Fruit fly (Drosophila melanogaster) whole organism, pupa: ENCODE measurements around the gene ohgt.

Experiments
- CG10348 ChIP-seq: fragments of 200-800 bp; sonication (Bioruptor generic); IDR thresholded peaks from 2 replicates; pipeline ENCODE4 v1.3.6; 2022; ENCODE audit warnings: missing biosample characterization, missing genetic modification characterization
- CG12605 ChIP-seq: fragments of 200-800 bp; sonication (Bioruptor generic); IDR thresholded peaks from 2 replicates; pipeline ENCODE4 v1.3.6; 2022; ENCODE audit warnings: missing biosample characterization, missing genetic modification characterization
- CG13204 ChIP-seq: fragments of 200-800 bp; sonication (Bioruptor generic); optimal IDR thresholded peaks from 2 replicates; lab custom pipeline; 2018; ENCODE audit warnings: missing biosample characterization, mild to moderate bottlenecking, missing genetic modification characterization, moderate library complexity
- CG14655 ChIP-seq: fragments of 200-800 bp; sonication (Bioruptor generic); optimal IDR thresholded peaks from 3 replicates; lab custom pipeline; 2017; ENCODE audit warnings: mild to moderate bottlenecking, missing biosample characterization, missing genetic modification reagents, missing genetic modification characterization
- CG15710 ChIP-seq: fragments of 200-800 bp; sonication (Bioruptor generic); optimal IDR thresholded peaks from 2 replicates; lab custom pipeline; 2018; ENCODE audit warnings: missing biosample characterization, mild to moderate bottlenecking, missing genetic modification characterization, moderate library complexity
- CG17806 ChIP-seq: fragments of 200-800 bp; sonication (Bioruptor generic); optimal IDR thresholded peaks from 2 replicates; lab custom pipeline; 2018; ENCODE audit warnings: missing biosample characterization, mild to moderate bottlenecking, missing genetic modification characterization, moderate library complexity
- CG32121 ChIP-seq: fragments of 200-800 bp; sonication (Bioruptor generic); IDR thresholded peaks from 2 replicates; pipeline ENCODE4 v1.3.6; 2022; ENCODE audit warnings: missing biosample characterization, missing genetic modification characterization
- CG34367 ChIP-seq: fragments of 200-800 bp; sonication (Bioruptor generic); optimal IDR thresholded peaks from 2 replicates; lab custom pipeline; 2018; ENCODE audit warnings: missing biosample characterization, mild to moderate bottlenecking, missing genetic modification characterization
- CG4496 ChIP-seq: fragments of 200-800 bp; sonication (Bioruptor generic); IDR thresholded peaks from 3 replicates; pipeline ENCODE4 v1.3.6; 2022; ENCODE audit warnings: missing biosample characterization, missing genetic modification characterization
- CG8159 ChIP-seq: fragments of 200-800 bp; sonication (Bioruptor generic); optimal IDR thresholded peaks from 3 replicates; lab custom pipeline; 2018; ENCODE audit warnings: missing biosample characterization, mild to moderate bottlenecking, missing genetic modification characterization, moderate library complexity
- CG8301 ChIP-seq: fragments of 200-800 bp; sonication (Bioruptor generic); optimal IDR thresholded peaks from 2 replicates; lab custom pipeline; 2018; ENCODE audit warnings: missing biosample characterization, mild to moderate bottlenecking, missing genetic modification characterization
- CG9948 ChIP-seq: fragments of 200-800 bp; sonication (Bioruptor generic); optimal IDR thresholded peaks from 2 replicates; lab custom pipeline; 2018; ENCODE audit warnings: missing biosample characterization, mild to moderate bottlenecking, missing genetic modification characterization, moderate library complexity
- D1 ChIP-seq: fragments of 200-800 bp; sonication (Bioruptor generic); optimal IDR thresholded peaks from 2 replicates; lab custom pipeline; 2018; ENCODE audit warnings: missing biosample characterization, mild to moderate bottlenecking, missing genetic modification characterization, moderate library complexity
- EcR ChIP-seq: fragments of 200-800 bp; sonication (Bioruptor generic); optimal IDR thresholded peaks from 3 replicates; lab custom pipeline; 2019; ENCODE audit warnings: missing biosample characterization, missing genetic modification characterization, mild to moderate bottlenecking, moderate library complexity, missing genetic modification reagents
- Ets98B ChIP-seq: fragments of 200-800 bp; sonication (Bioruptor generic); IDR thresholded peaks from 2 replicates; pipeline ENCODE4 v1.3.6; 2022; ENCODE audit warnings: missing biosample characterization, missing genetic modification characterization
- Pif1A ChIP-seq: fragments of 200-800 bp; sonication (Bioruptor generic); optimal IDR thresholded peaks from 3 replicates; lab custom pipeline; 2016; ENCODE audit warnings: missing biosample characterization, missing genetic modification characterization
- Pif1B ChIP-seq: fragments of 200-800 bp; sonication (Bioruptor generic); optimal IDR thresholded peaks from 3 replicates; lab custom pipeline; 2016; ENCODE audit warnings: missing biosample characterization, missing genetic modification characterization
- Snoo ChIP-seq: fragments of 200-800 bp; sonication (Bioruptor generic); optimal IDR thresholded peaks from 3 replicates; lab custom pipeline; 2017; ENCODE audit warnings: missing biosample characterization, mild to moderate bottlenecking, missing genetic modification characterization, inconsistent platforms
- fd96Ca ChIP-seq: fragments of 200-800 bp; sonication (Bioruptor generic); IDR thresholded peaks from 3 replicates; pipeline ENCODE4 v1.3.6; 2022; ENCODE audit warnings: missing biosample characterization, missing genetic modification characterization
- gl ChIP-seq: fragments of 200-800 bp; sonication (Bioruptor generic); optimal IDR thresholded peaks from 2 replicates; lab custom pipeline; 2018; ENCODE audit warnings: missing biosample characterization, mild to moderate bottlenecking, missing genetic modification characterization

ohgt gene

DNA sequence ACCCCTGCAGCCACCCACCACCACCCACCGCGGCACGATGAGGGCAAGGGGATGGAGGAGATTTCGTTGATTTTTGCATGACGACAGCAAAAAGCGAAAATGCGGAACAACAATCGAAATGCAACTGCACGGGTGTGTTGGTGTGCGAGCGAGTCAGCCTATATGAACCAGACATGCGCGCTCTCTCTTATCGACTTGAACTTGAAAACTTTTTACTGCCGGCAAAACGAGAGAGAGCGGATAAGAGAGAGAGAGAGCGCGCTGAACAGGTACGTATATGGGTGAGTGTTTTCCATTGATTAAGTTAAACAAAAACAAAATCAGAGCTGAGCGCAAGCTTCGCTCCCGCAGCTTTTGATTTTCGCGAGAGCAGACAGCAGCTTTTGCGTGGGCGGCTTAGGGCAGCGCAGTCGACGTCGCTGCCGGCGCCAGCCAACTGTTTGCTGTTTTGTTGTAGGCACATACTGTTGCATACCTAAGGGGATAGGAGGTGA, 40.2 kb downstream of the ohgt start:
- TF ChIP-seq EcR (peak; percentile 84), fd96Ca (GFP tag; lab: Robert Waterston, UW) (no peak; the same call in 2 of the 3 replicates), Snoo (peak; percentile 17), CG8159 (no peak), CG10348 (GFP tag; lab: Robert Waterston, UW) (no peak), CG4496 (GFP tag; lab: Robert Waterston, UW) (peak; percentile 54; the same call in 1 of the 3 replicates), gl (no peak), Pif1B (GFP tag; lab: Kevin White, UChicago) (peak; percentile 23), Ets98B (peak; percentile 35; the same call in 1 of the 2 replicates), CG34367 (no peak), D1 (tag; lab: Kevin White, UChicago) (no peak), CG15710 (tag; lab: Kevin White, UChicago) (no peak), CG12605 (GFP tag; lab: Robert Waterston, UW) (no peak)

DNA sequence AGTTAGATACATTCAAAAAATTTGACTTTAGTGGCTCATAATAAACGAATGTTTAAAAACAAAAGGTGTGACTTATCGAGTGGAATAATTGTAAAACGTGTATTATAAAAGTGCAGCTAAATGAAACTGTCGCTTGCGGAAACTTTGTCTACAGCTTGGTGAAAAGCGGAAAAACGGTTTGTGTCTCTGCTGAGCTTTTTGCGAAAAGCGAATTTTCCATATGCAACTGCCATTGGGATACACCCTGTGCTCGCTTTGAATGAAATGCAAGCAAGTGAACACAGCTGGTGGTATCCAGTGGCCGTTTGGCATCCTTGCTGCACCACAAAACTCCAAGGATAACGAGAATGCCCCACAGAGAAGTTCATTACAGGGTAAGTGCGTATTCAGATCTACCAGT, 41.9 kb downstream of the ohgt start:
- TF ChIP-seq CG4496 (GFP tag; lab: Robert Waterston, UW) (peak; percentile 31; the same call in 1 of the 3 replicates), CG14655 (GFP tag; lab: Kevin White, UChicago) (no peak)

dm6 chr3R:10091513-10091912, 42.5 kb downstream of the ohgt start:
- TF ChIP-seq CG13204 (GFP tag; lab: Kevin White, UChicago) (no peak), CG8301 (tag; lab: Kevin White, UChicago) (no peak), CG34367 (no peak), Ets98B (no peak), CG10348 (GFP tag; lab: Robert Waterston, UW) (no peak), CG15710 (tag; lab: Kevin White, UChicago) (no peak), gl (no peak), Snoo (no peak), CG14655 (GFP tag; lab: Kevin White, UChicago) (no peak), fd96Ca (GFP tag; lab: Robert Waterston, UW) (no peak), CG8159 (no peak), CG17806 (no peak), CG9948 (tag; lab: Kevin White, UChicago) (no peak), D1 (tag; lab: Kevin White, UChicago) (no peak)

DNA sequence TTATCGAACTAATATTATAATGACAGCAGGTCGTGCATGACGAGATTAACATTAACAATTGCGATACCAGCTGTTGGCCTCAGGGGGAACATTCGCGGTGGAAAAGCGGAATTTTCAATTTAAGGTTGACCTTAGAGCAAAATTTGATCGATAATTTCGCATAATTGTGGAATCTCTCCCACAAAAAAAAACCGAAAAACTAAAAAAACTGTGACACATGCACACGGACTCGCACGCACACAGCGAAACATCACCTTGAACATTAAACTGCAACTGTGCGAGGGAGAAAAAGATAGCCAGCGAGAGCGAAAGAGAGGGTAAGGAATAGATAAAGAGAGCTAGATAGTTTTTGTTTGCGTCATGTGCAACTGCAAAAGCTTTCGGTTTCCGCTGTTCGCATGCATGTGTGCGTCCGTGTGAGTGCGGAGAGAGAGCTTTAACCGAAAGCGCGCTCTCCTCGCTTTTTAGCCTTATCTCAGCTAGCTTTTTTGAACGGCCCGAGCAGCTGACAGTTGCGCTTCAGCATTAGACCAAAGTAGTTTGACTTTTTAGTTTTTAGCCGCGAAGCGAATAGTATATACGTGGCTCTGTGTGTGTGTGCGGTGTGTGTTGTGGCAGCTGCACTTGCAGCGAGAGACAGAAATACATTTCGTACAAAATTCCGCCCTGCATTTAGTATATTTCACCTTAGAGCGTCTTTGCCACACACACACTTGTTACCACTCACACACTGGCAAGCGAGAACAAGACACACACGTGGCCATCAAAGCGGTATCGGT, 44.4 kb downstream of the ohgt start:
- TF ChIP-seq CG9948 (tag; lab: Kevin White, UChicago) (no peak), Ets98B (peak; percentile 58; the same call in 1 of the 2 replicates), D1 (tag; lab: Kevin White, UChicago) (no peak), CG4496 (GFP tag; lab: Robert Waterston, UW) (peak; percentile 76), CG12605 (GFP tag; lab: Robert Waterston, UW) (peak; percentile 64; the same call in 1 of the 2 replicates), EcR (peak; percentile 11)

DNA sequence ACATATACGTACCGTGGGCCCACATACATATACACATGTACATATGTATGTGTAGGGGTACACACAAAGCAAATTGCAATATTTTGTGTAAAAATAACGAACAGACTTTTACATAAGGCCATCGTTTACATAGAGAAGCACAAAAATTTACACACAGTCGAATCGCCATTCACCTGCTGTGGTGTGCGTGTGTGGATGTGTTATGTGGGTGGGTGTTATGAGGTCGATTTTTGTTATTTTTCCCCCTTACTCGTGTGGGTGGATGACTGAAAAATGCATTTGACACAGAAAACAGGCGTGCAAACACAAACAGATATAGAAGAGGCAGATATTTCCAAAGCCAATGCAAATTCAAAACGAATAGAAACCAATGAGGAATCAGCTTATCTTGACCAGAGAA, 46.1 kb downstream of the ohgt start:
- no peak for TF ChIP-seq CG17806
- no peak for TF ChIP-seq CG34367
- no peak for TF ChIP-seq Snoo

DNA sequence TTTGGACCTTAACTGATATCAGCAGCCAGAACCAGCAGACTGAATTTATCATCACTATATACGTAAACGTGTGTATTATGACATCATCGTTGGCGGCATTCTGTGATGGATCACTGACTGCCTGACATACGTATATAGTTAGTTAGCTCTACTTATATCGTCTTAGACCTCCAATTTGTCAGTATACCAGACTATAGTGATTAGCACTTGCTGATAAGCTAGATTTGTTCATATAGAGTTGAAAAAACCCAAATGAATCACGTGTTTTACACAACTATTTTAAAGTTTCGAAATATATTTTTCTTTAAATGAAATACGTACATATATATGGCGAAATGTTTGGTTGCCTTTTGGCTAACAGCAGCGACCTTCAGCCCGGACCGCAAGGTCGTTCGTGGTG, 46.8 kb downstream of the ohgt start:
- TF ChIP-seq CG9948 (tag; lab: Kevin White, UChicago), result no peak
- no peak for TF ChIP-seq Pif1A (GFP tag; lab: Kevin White, UChicago)
- no peak for TF ChIP-seq CG34367

dm6 chr3R:10097531-10098295, 48.7 kb downstream of the ohgt start:
- TF ChIP-seq fd96Ca (GFP tag; lab: Robert Waterston, UW), result no peak
- no peak for TF ChIP-seq CG17806
- peak; percentile 55 for TF ChIP-seq EcR
- no peak for TF ChIP-seq Pif1A (GFP tag; lab: Kevin White, UChicago)
- TF ChIP-seq CG14655 (GFP tag; lab: Kevin White, UChicago), result no peak
- 0 out of 2 replicates have a peak, but pooled peaks have one; percentile 8 for TF ChIP-seq CG12605 (GFP tag; lab: Robert Waterston, UW)
- no peak for TF ChIP-seq CG15710 (tag; lab: Kevin White, UChicago)
- TF ChIP-seq CG32121 (GFP tag; lab: Robert Waterston, UW), result 0 out of 2 replicates have a peak, but pooled peaks have one; percentile 11
- no peak for TF ChIP-seq Pif1B (GFP tag; lab: Kevin White, UChicago)
- TF ChIP-seq Snoo, result no peak
- no peak for TF ChIP-seq CG13204 (GFP tag; lab: Kevin White, UChicago)
- no peak for TF ChIP-seq CG8301 (tag; lab: Kevin White, UChicago)
